Fruit fly (Drosophila melanogaster) whole organism, adult: ENCODE results near the gene CG42693.

Experiments used
- CG11617 ChIP-seq: fragments of 200-800 bp; sonication (Bioruptor generic); optimal IDR thresholded peaks from 2 replicates; lab custom pipeline; 2017; ENCODE audit warnings: mild to moderate bottlenecking, missing biosample characterization, missing genetic modification reagents, missing genetic modification characterization
- CG12768 ChIP-seq: fragments of 200-800 bp; sonication (Bioruptor generic); optimal IDR thresholded peaks from 2 replicates; lab custom pipeline; 2017; ENCODE audit warnings: missing biosample characterization, missing genetic modification characterization, mild to moderate bottlenecking, moderate library complexity, missing genetic modification reagents
- CG14711 ChIP-seq: fragments of 200-800 bp; sonication (Bioruptor generic); optimal IDR thresholded peaks from 2 replicates; lab custom pipeline; 2018; ENCODE audit warnings: missing biosample characterization, mild to moderate bottlenecking, missing genetic modification characterization, moderate library complexity
- CG7045 ChIP-seq: fragments of 200-800 bp; sonication (Bioruptor generic); optimal IDR thresholded peaks from 2 replicates; lab custom pipeline; 2017; ENCODE audit warnings: missing biosample characterization, mild to moderate bottlenecking, missing genetic modification characterization
- Crg-1 ChIP-seq: fragments of 200-800 bp; sonication (Bioruptor generic); optimal IDR thresholded peaks from 2 replicates; lab custom pipeline; 2016; ENCODE audit warnings: missing biosample characterization, missing genetic modification characterization
- Hr96 ChIP-seq: fragments of 200-800 bp; sonication (Bioruptor generic); optimal IDR thresholded peaks from 2 replicates; lab custom pipeline; 2016; ENCODE audit warnings: missing biosample characterization, missing genetic modification characterization
- cic ChIP-seq: fragments of 200-800 bp; sonication (Bioruptor generic); optimal IDR thresholded peaks from 2 replicates; lab custom pipeline; 2017; ENCODE audit warnings: missing biosample characterization, mild to moderate bottlenecking, missing genetic modification characterization, moderate library complexity
- cnc ChIP-seq, 2 experiments: fragments of >200 bp; optimal IDR thresholded peaks; 2 replicates each; lab custom pipeline; 2017
- kay ChIP-seq: fragments of 200-800 bp; sonication (Bioruptor generic); peaks from one replicate; lab custom pipeline; 2016; ENCODE audit warnings: missing biosample characterization, missing genetic modification characterization, borderline replicate concordance
- tj ChIP-seq: fragments of 200-800 bp; sonication (Bioruptor generic); optimal IDR thresholded peaks from 3 replicates; lab custom pipeline; 2017; ENCODE audit warnings: missing biosample characterization, mild to moderate bottlenecking, missing genetic modification characterization, moderate library complexity

dm6 chr3R:31723206-31723933 is 15.2 kb upstream of the CG42693 start:
- TF ChIP-seq CG11617 (GFP tag; lab: Kevin White, UChicago), result no peak
- no peak for TF ChIP-seq CG12768
- no peak for TF ChIP-seq CG7045 (GFP tag; lab: Kevin White, UChicago)
- no peak for TF ChIP-seq Crg-1 (GFP tag; lab: Kevin White, UChicago)
- TF ChIP-seq cic (GFP tag; lab: Kevin White, UChicago), result no peak
- no peak for TF ChIP-seq cnc (optimal IDR thresholded peaks at IDR 0.05; lab: Kevin White, UChicago)
- no peak for TF ChIP-seq kay (GFP tag; lab: Kevin White, UChicago)
- no peak for TF ChIP-seq Hr96
- TF ChIP-seq CG14711, result no peak
- no peak for TF ChIP-seq tj
